Worm (Caenorhabditis elegans): ENCODE data around the gene wht-2.

DNA sequence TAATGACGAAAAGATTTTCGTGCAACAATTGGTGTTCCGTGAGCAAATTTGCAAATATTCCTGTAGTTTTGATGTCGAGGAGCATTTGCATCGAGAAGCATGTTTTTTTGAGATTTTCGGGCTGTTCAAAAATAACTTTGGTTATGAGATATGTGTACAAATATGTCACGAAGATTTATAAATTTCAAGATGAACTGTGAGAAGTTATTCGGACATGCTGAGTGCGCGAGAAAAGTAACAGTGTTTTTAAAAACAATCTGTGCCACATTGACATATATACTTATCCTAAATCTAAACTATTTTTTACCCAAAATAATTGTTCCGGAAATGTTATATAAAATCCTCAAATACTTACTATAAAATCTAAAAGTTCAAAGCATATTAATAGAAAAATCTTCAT is 48.5 kb upstream of the wht-2 start, which contains the start of gene F22B3.7:
- TF ChIP-seq ama-1 (optimal IDR thresholded peaks at IDR 0.05) (no peak), ama-1 (GFP tag; optimal IDR thresholded peaks at IDR 0.05) (no peak), nfya-1 (tag; optimal IDR thresholded peaks at IDR 0.05; ENCODE audit: borderline replicate concordance, insufficient read depth) (no peak)
